Worm (Caenorhabditis elegans) whole organism, L2 larva: ENCODE data around the gene ugtp-1.

ENCODE experiments used
- C34F6.9 ChIP-seq: fragments of 150-350 bp; optimal IDR thresholded peaks from 2 replicates; lab custom pipeline; 2014; ENCODE audit warnings: missing biosample characterization, missing genetic modification characterization
- F13H6.1 ChIP-seq: sonication (generic microtip); optimal IDR thresholded peaks from 2 replicates; lab custom pipeline; 2016; ENCODE audit warnings: missing genetic modification characterization, missing compliant biosample characterization
- R02D3.7 ChIP-seq: fragments of 150-350 bp; optimal IDR thresholded peaks from 2 replicates; lab custom pipeline; 2014; ENCODE audit warnings: missing biosample characterization, missing genetic modification characterization
- ZK546.5 ChIP-seq: sonication (generic microtip); optimal IDR thresholded peaks from 2 replicates; lab custom pipeline; 2017; ENCODE audit warnings: missing biosample characterization, missing genetic modification characterization
- alr-1 ChIP-seq: fragments of 150-350 bp; optimal IDR thresholded peaks from 2 replicates; lab custom pipeline; 2014; ENCODE audit warnings: missing biosample characterization, missing genetic modification characterization
- ama-1 ChIP-seq: fragments of 150-350 bp; optimal IDR thresholded peaks from 2 replicates; lab custom pipeline; 2018; ENCODE audit warnings: inconsistent platforms
- blmp-1 ChIP-seq: sonication (generic microtip); optimal IDR thresholded peaks from 2 replicates; lab custom pipeline; 2017; ENCODE audit warnings: missing genetic modification characterization, mild to moderate bottlenecking, missing compliant biosample characterization, antibody characterized with exemption, moderate library complexity; ENCODE audit not compliant: insufficient read depth
- ceh-16 ChIP-seq: fragments of 150-350 bp; optimal IDR thresholded peaks from 2 replicates; lab custom pipeline; 2014; ENCODE audit warnings: missing biosample characterization, missing genetic modification characterization
- ceh-82 ChIP-seq: fragments of 150-350 bp; optimal IDR thresholded peaks from 2 replicates; lab custom pipeline; 2014; ENCODE audit warnings: missing biosample characterization, missing genetic modification characterization
- crh-2 ChIP-seq: sonication (generic microtip); optimal IDR thresholded peaks from 2 replicates; lab custom pipeline; 2017; ENCODE audit warnings: missing biosample characterization, missing genetic modification characterization
- egl-27 ChIP-seq: sonication (generic microtip); optimal IDR thresholded peaks from 3 replicates; lab custom pipeline; 2017; ENCODE audit warnings: missing biosample characterization, missing genetic modification reagents, missing genetic modification characterization
- elt-1 ChIP-seq: fragments of 150-350 bp; optimal IDR thresholded peaks from 2 replicates; lab custom pipeline; 2014; ENCODE audit warnings: missing biosample characterization, missing genetic modification characterization
- fos-1 ChIP-seq: fragments of 150-350 bp; optimal IDR thresholded peaks from 2 replicates; lab custom pipeline; 2014; ENCODE audit warnings: missing biosample characterization, missing genetic modification characterization
- gmeb-1 ChIP-seq: fragments of 150-350 bp; optimal IDR thresholded peaks from 2 replicates; lab custom pipeline; 2014; ENCODE audit warnings: missing biosample characterization, missing genetic modification characterization
- lin-11 ChIP-seq: fragments of 150-350 bp; sonication (generic microtip); optimal IDR thresholded peaks from 2 replicates; lab custom pipeline; 2014; ENCODE audit warnings: missing biosample characterization, missing genetic modification characterization, inconsistent platforms, mixed read lengths
- lin-13 ChIP-seq: fragments of 150-350 bp; optimal IDR thresholded peaks from 2 replicates; lab custom pipeline; 2014; ENCODE audit warnings: missing biosample characterization, missing genetic modification reagents, missing genetic modification characterization
- lin-39 ChIP-seq: fragments of 150-350 bp; optimal IDR thresholded peaks from 2 replicates; lab custom pipeline; 2014; ENCODE audit warnings: missing biosample characterization, missing genetic modification reagents, missing genetic modification characterization
- lsy-2 ChIP-seq, 2 experiments: fragments of 150-350 bp in 1 of 2; sonication (generic microtip) in 1 of 2; optimal IDR thresholded peaks; 2 replicates each; lab custom pipeline; 2014 to 2017; ENCODE audit warnings: missing biosample characterization in 2 of 2, missing genetic modification characterization in 2 of 2
- mbf-1 ChIP-seq: sonication (generic microtip); optimal IDR thresholded peaks from 2 replicates; lab custom pipeline; 2017; ENCODE audit warnings: missing biosample characterization, missing genetic modification characterization
- mdl-1 ChIP-seq, 2 experiments: fragments of 150-350 bp in 1 of 2; sonication (generic microtip) in 1 of 2; optimal IDR thresholded peaks; 2 replicates each; lab custom pipeline; 2017; ENCODE audit warnings: missing biosample characterization in 2 of 2, missing genetic modification characterization in 2 of 2
- nhr-10 ChIP-seq: sonication (generic microtip); optimal IDR thresholded peaks from 2 replicates; lab custom pipeline; 2017; ENCODE audit warnings: missing biosample characterization, missing genetic modification characterization
- nhr-12 ChIP-seq: fragments of 150-350 bp; optimal IDR thresholded peaks from 2 replicates; lab custom pipeline; 2014; ENCODE audit warnings: missing biosample characterization, missing genetic modification characterization
- nhr-129 ChIP-seq: fragments of 150-350 bp; optimal IDR thresholded peaks from 2 replicates; lab custom pipeline; 2014; ENCODE audit warnings: missing biosample characterization, missing genetic modification characterization
- nhr-23 ChIP-seq: fragments of 150-350 bp; optimal IDR thresholded peaks from 2 replicates; lab custom pipeline; 2014; ENCODE audit warnings: missing biosample characterization, missing genetic modification reagents, missing genetic modification characterization
- nhr-237 ChIP-seq: fragments of 150-350 bp; optimal IDR thresholded peaks from 2 replicates; lab custom pipeline; 2014; ENCODE audit warnings: missing biosample characterization, missing genetic modification characterization
- nhr-6 ChIP-seq: fragments of 150-350 bp; optimal IDR thresholded peaks from 2 replicates; lab custom pipeline; 2014; ENCODE audit warnings: missing biosample characterization, missing genetic modification characterization
- nhr-77 ChIP-seq: fragments of 150-350 bp; optimal IDR thresholded peaks from 2 replicates; lab custom pipeline; 2014; ENCODE audit warnings: missing biosample characterization, missing genetic modification characterization
- peb-1 ChIP-seq: fragments of 150-350 bp; optimal IDR thresholded peaks from 2 replicates; lab custom pipeline; 2014; ENCODE audit warnings: missing biosample characterization, missing genetic modification characterization
- sem-4 ChIP-seq: fragments of 150-350 bp; optimal IDR thresholded peaks from 2 replicates; lab custom pipeline; 2014; ENCODE audit warnings: missing biosample characterization, missing genetic modification reagents, missing genetic modification characterization
- sma-3 ChIP-seq: sonication (generic microtip); optimal IDR thresholded peaks from 2 replicates; lab custom pipeline; 2016; ENCODE audit warnings: missing genetic modification reagents, missing genetic modification characterization, missing compliant biosample characterization
- unc-39 ChIP-seq: fragments of 150-350 bp; optimal IDR thresholded peaks from 2 replicates; lab custom pipeline; 2014; ENCODE audit warnings: missing biosample characterization, missing genetic modification characterization
- unc-55 ChIP-seq: fragments of 150-350 bp; sonication (generic microtip); optimal IDR thresholded peaks from 3 replicates; lab custom pipeline; 2014; ENCODE audit warnings: missing biosample characterization, missing genetic modification reagents, missing genetic modification characterization
- unc-62 ChIP-seq: fragments of 150-350 bp; optimal IDR thresholded peaks from 2 replicates; lab custom pipeline; 2014; ENCODE audit warnings: missing biosample characterization, missing genetic modification reagents, missing genetic modification characterization
- zag-1 ChIP-seq: fragments of 150-350 bp; optimal IDR thresholded peaks from 2 replicates; lab custom pipeline; 2014; ENCODE audit warnings: missing biosample characterization, missing genetic modification characterization
- ztf-1 ChIP-seq: fragments of 200-800 bp; sonication (Bioruptor generic); conservative IDR thresholded peaks from 2 replicates; pipeline ENCODE4 v1.3.6; 2022; ENCODE audit warnings: missing genetic modification characterization, missing compliant biosample characterization
- ztf-11 ChIP-seq: sonication (generic microtip); optimal IDR thresholded peaks from 2 replicates; lab custom pipeline; 2017; ENCODE audit warnings: missing biosample characterization, missing genetic modification characterization
- ztf-4 ChIP-seq: fragments of 150-350 bp; optimal IDR thresholded peaks from 2 replicates; lab custom pipeline; 2014; ENCODE audit warnings: missing biosample characterization, missing genetic modification characterization

ugtp-1 gene

DNA sequence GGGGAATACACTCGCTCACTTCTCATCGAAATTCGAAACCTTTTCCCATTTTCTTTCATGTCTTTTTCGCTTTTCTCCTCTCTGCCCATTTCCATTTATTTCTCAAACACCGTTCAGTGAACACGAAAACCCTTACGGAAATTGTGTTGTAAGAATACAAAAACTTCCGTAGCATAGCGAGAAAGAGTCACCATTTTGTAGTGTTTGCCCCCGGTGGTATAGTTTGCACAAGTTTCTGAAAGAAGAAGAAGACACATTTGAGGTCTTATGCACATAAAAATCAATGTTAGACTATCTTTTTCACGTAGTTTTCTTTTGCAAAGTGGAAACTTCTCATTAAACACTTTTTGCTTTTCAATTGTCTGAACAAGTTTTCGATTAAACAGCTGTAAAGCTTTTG, 31.4 kb downstream of the ugtp-1 start:
- TF ChIP-seq lin-39 (tag; lab: Kevin White, UChicago) (no peak), unc-62 (GFP tag; lab: Kevin White, UChicago) (no peak), nhr-237 (tag; lab: Kevin White, UChicago) (no peak), alr-1 (tag; lab: Kevin White, UChicago) (no peak), C34F6.9 (tag; lab: Kevin White, UChicago) (no peak), unc-39 (tag; lab: Kevin White, UChicago) (no peak), peb-1 (tag; lab: Kevin White, UChicago) (no peak), nhr-129 (no peak), lin-13 (GFP tag; lab: Kevin White, UChicago) (no peak), crh-2 (tag; lab: Kevin White, UChicago) (no peak), ztf-11 (no peak), zag-1 (tag; lab: Kevin White, UChicago) (no peak), sem-4 (tag; lab: Kevin White, UChicago) (no peak), elt-1 (tag; lab: Kevin White, UChicago) (no peak), ZK546.5 (no peak), egl-27 (tag; lab: Kevin White, UChicago) (no peak), sma-3 (GFP tag; lab: Kevin White, UChicago) (no peak), ztf-4 (no peak)
- TF ChIP-seq, all 48 proteins: peak for 0

- peak; percentile 47 for TF ChIP-seq fos-1
- no peak for TF ChIP-seq crh-2 (tag; lab: Kevin White, UChicago)
- TF ChIP-seq nhr-129, result no peak
- TF ChIP-seq, all 48 proteins: peak for 1
These were observed 31.9 kb downstream of the ugtp-1 start for ce11 chrIII:8718592-8718991.

DNA sequence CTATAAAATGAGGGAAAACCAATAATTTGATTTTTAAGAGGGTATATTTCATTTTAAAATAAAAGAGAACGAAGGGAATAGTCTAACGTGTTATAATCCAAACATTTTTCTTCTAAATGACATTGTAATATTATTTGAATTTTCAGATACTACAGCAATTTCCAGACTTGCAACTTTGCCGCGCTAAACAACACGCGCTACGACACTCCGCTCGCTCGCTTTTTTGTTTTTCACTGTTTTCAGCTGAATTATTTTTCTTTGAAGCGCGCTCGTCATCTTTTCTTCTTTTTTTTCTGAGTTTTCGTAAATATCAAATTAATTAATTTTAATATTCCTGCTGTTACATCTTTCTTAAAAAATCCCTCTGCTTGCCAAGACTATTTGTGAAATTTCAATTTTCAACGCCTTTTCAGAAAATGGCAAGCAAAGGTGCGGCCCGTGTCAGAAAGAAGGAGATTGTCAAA, 33.2 kb downstream of the ugtp-1 start, which contains the start of gene mrpl-11:
TSS of gene mrpl-11 (plus strand) at position 414 of the 464 bp plus-strand sequence.
- TF ChIP-seq elt-1 (tag; lab: Kevin White, UChicago), result no peak
- no peak for TF ChIP-seq R02D3.7 (tag; lab: Kevin White, UChicago)
- no peak for TF ChIP-seq mdl-1 (tag; optimal IDR thresholded peaks at IDR 0.05; lab: Kevin White, UChicago)
- no peak for TF ChIP-seq gmeb-1
- no peak for TF ChIP-seq ceh-82 (tag; lab: Kevin White, UChicago)
- TF ChIP-seq nhr-6 (tag; lab: Kevin White, UChicago), result no peak
- TF ChIP-seq lsy-2 (tag; optimal IDR thresholded peaks at IDR 0.05; lab: Kevin White, UChicago), result peak in 1 of 2 experiments; percentile 9
- no peak for TF ChIP-seq ZK546.5
- TF ChIP-seq nhr-237 (tag; lab: Kevin White, UChicago), result no peak
- TF ChIP-seq unc-55 (GFP tag; lab: Kevin White, UChicago), result peak; percentile 30
- TF ChIP-seq lin-13 (GFP tag; lab: Kevin White, UChicago), result no peak

DNA sequence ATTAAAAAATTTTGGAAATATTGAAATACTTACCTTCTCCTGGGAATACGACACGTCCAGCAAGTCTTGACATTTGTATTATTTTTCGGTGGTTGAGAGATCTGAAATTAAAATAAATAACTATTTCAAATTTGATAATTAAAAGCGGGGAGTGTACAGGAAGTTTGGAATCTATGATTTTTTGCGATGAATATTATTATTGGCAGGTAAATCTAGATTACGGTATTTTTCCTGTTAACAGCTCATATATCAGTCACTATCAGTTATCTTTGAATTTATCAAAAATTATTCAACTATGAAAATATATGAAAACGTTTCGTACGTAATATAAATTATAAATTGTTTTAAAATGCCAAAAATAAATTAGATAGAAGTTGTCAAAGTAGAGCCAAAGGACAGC, 34.4 kb downstream of the ugtp-1 start, which contains the start of gene B0303.14:
TSS of gene B0303.14 (minus strand) at position 101 of the 400 bp plus-strand sequence.
- no peak for TF ChIP-seq nhr-129
- TF ChIP-seq alr-1 (tag; lab: Kevin White, UChicago), result no peak
- no peak for TF ChIP-seq ceh-16 (tag; lab: Kevin White, UChicago)
- no peak for TF ChIP-seq nhr-237 (tag; lab: Kevin White, UChicago)
- no peak for TF ChIP-seq unc-55 (GFP tag; lab: Kevin White, UChicago)
- TF ChIP-seq crh-2 (tag; lab: Kevin White, UChicago), result no peak
- TF ChIP-seq mbf-1 (tag; lab: Kevin White, UChicago), result no peak
- no peak for TF ChIP-seq ztf-1
- no peak for TF ChIP-seq lin-13 (GFP tag; lab: Kevin White, UChicago)
- TF ChIP-seq sem-4 (tag; lab: Kevin White, UChicago), result no peak
- no peak for TF ChIP-seq nhr-12 (tag; lab: Kevin White, UChicago)
- no peak for TF ChIP-seq lsy-2 (tag; optimal IDR thresholded peaks at IDR 0.05; lab: Kevin White, UChicago)
- TF ChIP-seq C34F6.9 (tag; lab: Kevin White, UChicago), result no peak
- TF ChIP-seq ceh-82 (tag; lab: Kevin White, UChicago), result no peak
- TF ChIP-seq peb-1 (tag; lab: Kevin White, UChicago), result no peak
- no peak for TF ChIP-seq F13H6.1 (tag; lab: Kevin White, UChicago)
- no peak for TF ChIP-seq nhr-10 (tag; lab: Kevin White, UChicago)
- TF ChIP-seq nhr-77 (tag; lab: Kevin White, UChicago), result no peak
- TF ChIP-seq ama-1 (lab: Kevin White, UChicago), result no peak
- no peak for TF ChIP-seq unc-62 (GFP tag; lab: Kevin White, UChicago)

- TF ChIP-seq unc-55 (GFP tag; lab: Kevin White, UChicago) (no peak), nhr-23 (no peak), blmp-1 (tag; lab: Kevin White, UChicago) (no peak), sem-4 (tag; lab: Kevin White, UChicago) (no peak), nhr-129 (no peak), ztf-1 (no peak), lin-11 (tag; lab: Kevin White, UChicago) (no peak)
These were observed 37.5 kb downstream of the ugtp-1 start for ce11 chrIII:8712968-8713367.
